Fruit fly (Drosophila melanogaster) whole organism, pupa: ENCODE measurements around the gene CG17028.

Experiments
- CG34367 ChIP-seq: fragments of 200-800 bp; sonication (Bioruptor generic); optimal IDR thresholded peaks from 2 replicates; lab custom pipeline; 2018; ENCODE audit warnings: missing biosample characterization, mild to moderate bottlenecking, missing genetic modification characterization
- CG8301 ChIP-seq: fragments of 200-800 bp; sonication (Bioruptor generic); optimal IDR thresholded peaks from 2 replicates; lab custom pipeline; 2018; ENCODE audit warnings: missing biosample characterization, mild to moderate bottlenecking, missing genetic modification characterization
- CG9948 ChIP-seq: fragments of 200-800 bp; sonication (Bioruptor generic); optimal IDR thresholded peaks from 2 replicates; lab custom pipeline; 2018; ENCODE audit warnings: missing biosample characterization, mild to moderate bottlenecking, missing genetic modification characterization, moderate library complexity

- TF ChIP-seq CG9948 (tag; lab: Kevin White, UChicago) (peak; percentile 33), CG8301 (tag; lab: Kevin White, UChicago) (peak; percentile 38), CG34367 (tag; lab: Kevin White, UChicago) (peak; percentile 3)
Observed at dm6 chr3L:16027163-16027633, 48.9 kb downstream of the CG17028 start.
